Fruit fly (Drosophila melanogaster) whole organism, wandering third instar larva: Measurements from ENCODE around the gene CG9312.

ENCODE experiments used
- Abd-B ChIP-seq: fragments of >200 bp; optimal IDR thresholded peaks from 2 replicates; lab custom pipeline; 2017; ENCODE audit warnings: missing biosample characterization, missing genetic modification characterization
- CG32264 ChIP-seq: fragments of 200-800 bp; sonication (Bioruptor generic); optimal IDR thresholded peaks from 2 replicates; lab custom pipeline; 2016; ENCODE audit warnings: missing biosample characterization, missing genetic modification characterization
- CG9705 ChIP-seq: fragments of 200-800 bp; sonication (Bioruptor generic); optimal IDR thresholded peaks from 2 replicates; lab custom pipeline; 2018; ENCODE audit warnings: missing biosample characterization, mild to moderate bottlenecking, missing genetic modification characterization
- CrebA ChIP-seq: fragments of 200-800 bp; sonication (Bioruptor generic); optimal IDR thresholded peaks from 2 replicates; lab custom pipeline; 2016; ENCODE audit warnings: missing biosample characterization, mild to moderate bottlenecking, missing genetic modification characterization, borderline replicate concordance
- Dfd ChIP-seq: fragments of >200 bp; optimal IDR thresholded peaks from 2 replicates; lab custom pipeline; 2017; ENCODE audit warnings: missing biosample characterization, missing genetic modification characterization
- Dif ChIP-seq: fragments of 200-275, 200-300 bp; sonication (Bioruptor generic); optimal IDR thresholded peaks from 2 replicates; lab custom pipeline; 2018; ENCODE audit warnings: missing biosample characterization, missing genetic modification characterization; ENCODE audit not compliant: partially characterized antibody
- GATAd ChIP-seq: sonication (Bioruptor generic); optimal IDR thresholded peaks from 2 replicates; lab custom pipeline; 2016; ENCODE audit warnings: missing biosample characterization, missing genetic modification characterization
- HLH106 ChIP-seq: fragments of 200-800 bp; optimal IDR thresholded peaks from 3 replicates; lab custom pipeline; 2019; ENCODE audit warnings: missing biosample characterization, mild to moderate bottlenecking, missing genetic modification characterization, moderate library complexity
- Hnf4 ChIP-seq: fragments of 200-800 bp; sonication (Bioruptor generic); optimal IDR thresholded peaks from 2 replicates; lab custom pipeline; 2016; ENCODE audit warnings: missing biosample characterization, mild to moderate bottlenecking, missing genetic modification characterization
- Hr78 ChIP-seq: fragments of >200 bp; optimal IDR thresholded peaks from 2 replicates; lab custom pipeline; 2017; ENCODE audit warnings: missing biosample characterization, missing genetic modification characterization
- Hr83 ChIP-seq: fragments of 200-300 bp; sonication (Bioruptor generic); optimal IDR thresholded peaks from 2 replicates; lab custom pipeline; 2016; ENCODE audit warnings: missing biosample characterization, mild to moderate bottlenecking, missing genetic modification characterization, moderate library complexity; ENCODE audit not compliant: poor library complexity, severe bottlenecking
- Jra ChIP-seq: sonication (Bioruptor generic); optimal IDR thresholded peaks from 2 replicates; lab custom pipeline; 2016; ENCODE audit warnings: missing biosample characterization, missing genetic modification characterization
- Mio ChIP-seq: sonication (Bioruptor generic); optimal IDR thresholded peaks from 2 replicates; lab custom pipeline; 2016; ENCODE audit warnings: missing biosample characterization, missing genetic modification characterization
- Myc ChIP-seq: fragments of >200 bp; optimal IDR thresholded peaks from 2 replicates; lab custom pipeline; 2017
- N ChIP-seq: fragments of >200 bp; optimal IDR thresholded peaks from 2 replicates; lab custom pipeline; 2018; ENCODE audit warnings: missing biosample characterization, missing external identifiers, missing genetic modification characterization
- OdsH ChIP-seq: fragments of 200-800 bp; sonication (Bioruptor generic); optimal IDR thresholded peaks from 2 replicates; lab custom pipeline; 2016; ENCODE audit warnings: missing biosample characterization, mild to moderate bottlenecking, missing genetic modification characterization
- Rel ChIP-seq, 2 experiments: fragments of 200-800 bp; sonication (Bioruptor generic) in 1 of 2; optimal IDR thresholded peaks; 2 replicates in 1 of 2; 3 replicates in 1 of 2; lab custom pipeline; 2016 to 2019; ENCODE audit warnings: mild to moderate bottlenecking in 2 of 2, missing biosample characterization in 2 of 2, missing genetic modification characterization in 2 of 2, moderate library complexity in 1 of 2
- Sp1 ChIP-seq: fragments of 200-800 bp; sonication (Bioruptor generic); optimal IDR thresholded peaks from 3 replicates; lab custom pipeline; 2019; ENCODE audit warnings: missing biosample characterization, mild to moderate bottlenecking, missing genetic modification characterization, moderate library complexity
- Vsx2 ChIP-seq: fragments of 200-300, 225-300 bp; sonication (Bioruptor generic); optimal IDR thresholded peaks from 2 replicates; lab custom pipeline; 2018; ENCODE audit warnings: missing biosample characterization, missing genetic modification characterization; ENCODE audit not compliant: partially characterized antibody
- br ChIP-seq: fragments of 200-800 bp; sonication (Bioruptor generic); optimal IDR thresholded peaks from 2 replicates; lab custom pipeline; 2016; ENCODE audit warnings: missing biosample characterization, missing genetic modification characterization
- brk ChIP-seq: fragments of 200-800 bp; sonication (Bioruptor generic); optimal IDR thresholded peaks from 2 replicates; lab custom pipeline; 2016; ENCODE audit warnings: missing biosample characterization, mild to moderate bottlenecking, missing genetic modification characterization
- dl ChIP-seq, 2 experiments: fragments of 175-275, 200-275 bp in 1 of 2; fragments of 200-275 bp in 1 of 2; sonication (Bioruptor generic); optimal IDR thresholded peaks; lab custom pipeline; 2018; ENCODE audit warnings: mild to moderate bottlenecking in 2 of 2, missing biosample characterization in 2 of 2, missing genetic modification characterization in 2 of 2, moderate library complexity in 2 of 2; ENCODE audit not compliant: partially characterized antibody in 2 of 2, insufficient read depth in 1 of 2
- dmrt93B ChIP-seq: fragments of 200-800 bp; sonication (Bioruptor generic); optimal IDR thresholded peaks from 2 replicates; lab custom pipeline; 2018; ENCODE audit warnings: missing biosample characterization, mild to moderate bottlenecking, missing genetic modification characterization
- dsf ChIP-seq: sonication (Bioruptor generic); optimal IDR thresholded peaks from 2 replicates; lab custom pipeline; 2016; ENCODE audit warnings: missing biosample characterization, missing genetic modification characterization, borderline replicate concordance
- ey ChIP-seq: fragments of 200-800 bp; sonication (Bioruptor generic); optimal IDR thresholded peaks from 2 replicates; lab custom pipeline; 2016; ENCODE audit warnings: missing biosample characterization, missing genetic modification characterization
- foxo ChIP-seq, 2 experiments: fragments of 200-800 bp; sonication (Bioruptor generic); optimal IDR thresholded peaks; 2 replicates in 1 of 2; 3 replicates in 1 of 2; lab custom pipeline; 2016 to 2017; ENCODE audit warnings: missing biosample characterization in 2 of 2, missing genetic modification characterization in 2 of 2
- fru ChIP-seq: fragments of 200-800 bp; sonication (Bioruptor generic); optimal IDR thresholded peaks from 3 replicates; lab custom pipeline; 2016; ENCODE audit warnings: missing biosample characterization, mild to moderate bottlenecking, missing genetic modification characterization
- h ChIP-seq: fragments of 200-800 bp; sonication (Bioruptor generic); optimal IDR thresholded peaks from 3 replicates; lab custom pipeline; 2016; ENCODE audit warnings: missing biosample characterization, mild to moderate bottlenecking, missing genetic modification characterization
- jim ChIP-seq: fragments of 175-275, 200-325 bp; sonication (Bioruptor generic); optimal IDR thresholded peaks from 2 replicates; lab custom pipeline; 2016; ENCODE audit warnings: missing biosample characterization, mild to moderate bottlenecking, missing genetic modification characterization
- lola ChIP-seq: fragments of >200 bp; optimal IDR thresholded peaks from 2 replicates; lab custom pipeline; 2017; ENCODE audit warnings: missing biosample characterization, missing genetic modification characterization
- pan ChIP-seq: fragments of >200 bp; optimal IDR thresholded peaks from 2 replicates; lab custom pipeline; 2017
- psq ChIP-seq: fragments of 200-800 bp; sonication (Bioruptor generic); optimal IDR thresholded peaks from 3 replicates; lab custom pipeline; 2017; ENCODE audit warnings: missing biosample characterization, mild to moderate bottlenecking, missing genetic modification characterization, moderate library complexity
- rgr ChIP-seq: fragments of 200-800 bp; sonication (Bioruptor generic); optimal IDR thresholded peaks from 3 replicates; lab custom pipeline; 2016; ENCODE audit warnings: missing biosample characterization, mild to moderate bottlenecking, missing genetic modification characterization
- sage ChIP-seq: fragments of 200-800 bp; sonication (Bioruptor generic); optimal IDR thresholded peaks from 2 replicates; lab custom pipeline; 2016; ENCODE audit warnings: missing biosample characterization, mild to moderate bottlenecking, missing genetic modification characterization
- sv ChIP-seq: fragments of 200-800 bp; sonication (Bioruptor generic); optimal IDR thresholded peaks from 3 replicates; lab custom pipeline; 2016; ENCODE audit warnings: missing biosample characterization, missing genetic modification characterization
- tai ChIP-seq: sonication (Bioruptor generic); optimal IDR thresholded peaks from 2 replicates; lab custom pipeline; 2016; ENCODE audit warnings: missing biosample characterization, missing genetic modification characterization
- usp ChIP-seq: fragments of >200 bp; optimal IDR thresholded peaks from 2 replicates; lab custom pipeline; 2017; ENCODE audit warnings: missing biosample characterization, missing genetic modification characterization
- woc ChIP-seq: sonication (Bioruptor generic); optimal IDR thresholded peaks from 2 replicates; lab custom pipeline; 2016; ENCODE audit warnings: missing biosample characterization, mild to moderate bottlenecking, missing genetic modification characterization

The CG9312 gene

DNA sequence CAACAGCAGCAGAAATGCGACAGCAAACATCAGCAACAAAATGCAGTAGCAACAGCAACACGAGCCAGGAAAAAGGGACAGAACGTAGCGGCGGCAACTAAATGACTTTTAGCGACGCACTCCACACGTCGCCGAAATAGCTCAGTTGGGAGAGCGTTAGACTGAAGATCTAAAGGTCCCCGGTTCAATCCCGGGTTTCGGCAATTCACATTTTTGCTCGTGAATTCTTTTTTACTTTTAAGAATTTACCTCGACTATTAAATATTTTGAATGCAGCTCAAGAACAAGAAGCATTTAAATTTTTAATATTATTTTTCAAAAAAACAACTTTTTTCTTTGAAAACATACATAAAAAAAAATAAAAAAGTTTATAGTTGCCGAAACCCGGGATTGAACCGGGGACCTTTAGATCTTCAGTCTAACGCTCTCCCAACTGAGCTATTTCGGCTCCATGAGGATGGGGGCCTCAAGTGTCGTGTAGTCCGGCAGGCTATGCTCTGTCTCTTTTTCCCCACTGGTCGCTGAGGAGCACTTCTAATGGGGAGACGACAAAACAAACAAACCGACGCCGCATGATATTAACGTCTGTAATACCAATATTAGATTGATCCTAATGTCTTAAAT lies 32.4 kb downstream of the CG9312 start:
- TF ChIP-seq Rel (GFP tag; optimal IDR thresholded peaks at IDR 0.05; lab: Kevin White, UChicago): no peak
- TF ChIP-seq Rel (tag; optimal IDR thresholded peaks at IDR 0.05; lab: Kevin White, UChicago): peak; percentile 8
- no peak for TF ChIP-seq Dif (GFP tag; lab: Kevin White, UChicago)

DNA sequence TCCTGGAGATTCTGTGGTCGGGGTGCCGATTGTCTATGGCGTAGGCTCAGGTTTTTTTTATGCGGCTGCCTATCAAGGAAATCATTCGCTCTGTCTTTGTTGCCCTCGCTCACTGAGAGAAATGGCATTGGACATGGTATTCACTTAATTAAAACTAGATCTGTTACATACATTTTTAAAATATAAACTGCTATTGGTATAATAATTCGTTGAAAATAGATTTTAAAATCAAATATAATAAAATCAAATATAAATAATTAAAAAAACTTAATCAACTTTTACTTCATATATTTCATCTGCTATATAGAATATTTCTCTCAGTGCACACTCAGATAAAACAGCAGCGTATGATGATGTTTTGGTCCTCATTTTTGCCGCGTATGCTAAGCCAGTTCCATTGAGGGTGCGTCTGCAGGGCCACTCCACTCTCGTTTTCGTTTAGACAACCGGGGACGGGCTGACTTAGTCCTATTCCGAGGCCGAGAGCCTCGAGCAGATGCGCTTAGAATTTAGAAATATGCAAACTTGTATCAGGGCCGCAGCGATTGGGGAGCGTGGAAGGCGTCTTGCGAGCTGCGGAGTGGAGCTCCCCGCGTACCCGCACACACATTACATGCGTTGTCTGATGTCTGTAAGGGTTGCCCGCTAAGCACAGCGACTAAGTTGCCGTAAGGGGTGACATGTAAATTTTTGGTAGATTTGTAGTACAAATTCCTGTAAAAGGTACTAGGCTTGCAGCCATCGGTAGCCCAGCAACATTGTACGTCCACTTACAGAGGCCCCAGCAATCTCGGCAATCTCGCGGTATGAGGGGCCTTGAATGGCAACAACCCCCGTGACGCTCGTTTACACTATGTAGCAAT lies 34.2 kb downstream of the CG9312 start:
- TF ChIP-seq foxo (GFP tag; optimal IDR thresholded peaks at IDR 0.05; lab: Kevin White, UChicago) (peak in 1 of 2 experiments; percentile 12), dl (GFP tag; optimal IDR thresholded peaks at IDR 0.05; lab: Kevin White, UChicago; ENCODE audit: insufficient read depth in 1 of 2, partially characterized antibody in 2 of 2) (no peak), ey (GFP tag; lab: Kevin White, UChicago) (no peak), rgr (GFP tag; lab: Kevin White, UChicago) (no peak), dsf (GFP tag; lab: Kevin White, UChicago) (no peak), usp (GFP tag; lab: Kevin White, UChicago) (no peak), Hr78 (GFP tag; lab: Kevin White, UChicago) (no peak), Sp1 (peak; percentile 18), tai (GFP tag; lab: Kevin White, UChicago) (no peak), HLH106 (tag; lab: Kevin White, UChicago) (peak; percentile 14)

DNA sequence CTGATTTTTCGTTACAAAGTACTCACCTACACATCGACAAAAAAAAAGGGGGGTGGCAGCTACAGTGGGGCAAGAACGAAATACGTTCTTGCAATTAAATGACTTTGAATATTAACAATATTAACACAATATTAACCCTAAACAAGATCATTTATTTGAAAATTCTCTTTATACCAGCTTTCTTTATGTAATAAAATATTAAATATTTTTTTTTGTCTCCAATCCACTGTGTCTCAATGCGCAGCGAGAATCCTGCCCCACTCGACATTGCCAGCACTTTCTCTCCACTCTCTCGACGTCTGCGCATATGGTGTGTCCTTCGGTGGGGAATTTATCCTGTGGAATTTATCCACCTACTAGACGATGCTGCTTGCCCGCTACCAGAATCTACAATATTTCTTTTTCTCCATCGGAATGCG lies 34.9 kb downstream of the CG9312 start:
- TF ChIP-seq brk (GFP tag; lab: Kevin White, UChicago) (peak; percentile 24), usp (GFP tag; lab: Kevin White, UChicago) (no peak), jim (GFP tag; lab: Kevin White, UChicago) (no peak), sage (no peak), Myc (lab: Kevin White, UChicago) (no peak), CG9705 (GFP tag; lab: Kevin White, UChicago) (peak; percentile 50), OdsH (GFP tag; lab: Kevin White, UChicago) (peak; percentile 58), psq (GFP tag; lab: Kevin White, UChicago) (peak; percentile 63), Dif (GFP tag; lab: Kevin White, UChicago) (no peak), dmrt93B (peak; percentile 27), Hr78 (GFP tag; lab: Kevin White, UChicago) (no peak), Mio (GFP tag; lab: Kevin White, UChicago) (no peak), Dfd (GFP tag; lab: Kevin White, UChicago) (no peak), sv (GFP tag; lab: Kevin White, UChicago) (peak; percentile 75), br (GFP tag; lab: Kevin White, UChicago) (peak; percentile 53), HLH106 (tag; lab: Kevin White, UChicago) (peak; percentile 54), foxo (GFP tag; optimal IDR thresholded peaks at IDR 0.05; lab: Kevin White, UChicago) (peak in 1 of 2 experiments; percentile 73), Sp1 (peak; percentile 79), tai (GFP tag; lab: Kevin White, UChicago) (no peak), lola (GFP tag; lab: Kevin White, UChicago) (no peak), N (GFP tag; lab: Kevin White, UChicago) (no peak), Rel (GFP tag; optimal IDR thresholded peaks at IDR 0.05; lab: Kevin White, UChicago) (no peak), Rel (tag; optimal IDR thresholded peaks at IDR 0.05; lab: Kevin White, UChicago) (no peak), fru (peak; percentile 71), ey (GFP tag; lab: Kevin White, UChicago) (peak; percentile 47), CG32264 (GFP tag; lab: Kevin White, UChicago) (no peak), h (peak; percentile 73), dl (GFP tag; optimal IDR thresholded peaks at IDR 0.05; lab: Kevin White, UChicago; ENCODE audit: insufficient read depth in 1 of 2, partially characterized antibody in 2 of 2) (no peak), Vsx2 (GFP tag; lab: Kevin White, UChicago) (peak; percentile 23), Abd-B (GFP tag; lab: Kevin White, UChicago) (no peak), dsf (GFP tag; lab: Kevin White, UChicago) (no peak), pan (lab: Kevin White, UChicago) (no peak), Jra (no peak), CrebA (no peak), woc (GFP tag; lab: Kevin White, UChicago) (peak; percentile 0), Hr83 (GFP tag; lab: Kevin White, UChicago) (no peak), GATAd (GFP tag; lab: Kevin White, UChicago) (no peak), rgr (GFP tag; lab: Kevin White, UChicago) (peak; percentile 78), Hnf4 (GFP tag; lab: Kevin White, UChicago) (peak; percentile 34)
- TF ChIP-seq, all 38 proteins: peak for 17
